Worm (Caenorhabditis elegans): ENCODE results near the gene ndx-2.

ndx-2 gene

ce11 chrV:2702883-2703282 is 38.1 kb upstream of the ndx-2 start:
- TF ChIP-seq sma-9 (GFP tag; optimal IDR thresholded peaks at IDR 0.05), result no peak
- TF ChIP-seq sma-9 (tag; optimal IDR thresholded peaks at IDR 0.05), result no peak
- TF ChIP-seq nhr-12 (tag; optimal IDR thresholded peaks at IDR 0.05), result no peak
- TF ChIP-seq F13H6.1 (tag; optimal IDR thresholded peaks at IDR 0.05), result no peak

ce11 chrV:2698826-2699225 is 34.0 kb upstream of the ndx-2 start, which contains the start of gene nuo-5:
nuo-5 (plus strand) TSS chrV:2698972.
- TF ChIP-seq ceh-82 (tag; optimal IDR thresholded peaks at IDR 0.05) (no peak), skn-1 (tag; optimal IDR thresholded peaks at IDR 0.05) (no peak), sem-4 (tag; optimal IDR thresholded peaks at IDR 0.05) (no peak), lin-39 (tag; optimal IDR thresholded peaks at IDR 0.05) (no peak), C34F6.9 (tag; optimal IDR thresholded peaks at IDR 0.05) (no peak), sma-3 (GFP tag; optimal IDR thresholded peaks at IDR 0.05) (no peak), elt-1 (tag; optimal IDR thresholded peaks at IDR 0.05) (no peak), nhr-6 (tag; optimal IDR thresholded peaks at IDR 0.05) (no peak), crh-2 (tag; optimal IDR thresholded peaks at IDR 0.05) (no peak), sma-9 (GFP tag; optimal IDR thresholded peaks at IDR 0.05) (no peak), sma-9 (tag; optimal IDR thresholded peaks at IDR 0.05) (no peak), ama-1 (optimal IDR thresholded peaks at IDR 0.05) (no peak), R02D3.7 (tag; optimal IDR thresholded peaks at IDR 0.05) (no peak), nhr-25 (tag; optimal IDR thresholded peaks at IDR 0.05) (no peak), unc-62 (GFP tag; optimal IDR thresholded peaks at IDR 0.05) (no peak), nhr-12 (tag; optimal IDR thresholded peaks at IDR 0.05) (no peak), lsy-2 (tag; optimal IDR thresholded peaks at IDR 0.05) (no peak), mbf-1 (tag; optimal IDR thresholded peaks at IDR 0.05) (no peak), aly-2 (tag; optimal IDR thresholded peaks at IDR 0.05) (no peak)

- TF ChIP-seq unc-55 (GFP tag; optimal IDR thresholded peaks at IDR 0.05) (peak; percentile 19), lsy-2 (tag; optimal IDR thresholded peaks at IDR 0.05) (peak in 1 of 2 experiments; percentile 2), gmeb-1 (tag; optimal IDR thresholded peaks at IDR 0.05) (no peak)
Observed at ce11 chrV:2697693-2698092, 32.9 kb upstream of the ndx-2 start.

ce11 chrV:2695935-2696334 is 31.1 kb upstream of the ndx-2 start, which contains the start of gene Y45G12B.3:
Y45G12B.3 (minus strand) TSS chrV:2696254.
- TF ChIP-seq crh-2 (tag; optimal IDR thresholded peaks at IDR 0.05), result no peak
- TF ChIP-seq ZK546.5 (tag; optimal IDR thresholded peaks at IDR 0.05), result no peak
- no peak for TF ChIP-seq dmd-4 (tag; optimal IDR thresholded peaks at IDR 0.05)
- TF ChIP-seq lin-39 (tag; optimal IDR thresholded peaks at IDR 0.05), result no peak
- TF ChIP-seq ceh-16 (tag; optimal IDR thresholded peaks at IDR 0.05), result no peak
- no peak for TF ChIP-seq ztf-11 (tag; optimal IDR thresholded peaks at IDR 0.05)
- no peak for TF ChIP-seq R02D3.7 (tag; optimal IDR thresholded peaks at IDR 0.05)
- TF ChIP-seq egl-27 (tag; optimal IDR thresholded peaks at IDR 0.05), result no peak
- TF ChIP-seq Y55F3AM.14 (GFP tag; optimal IDR thresholded peaks at IDR 0.05), result no peak
- TF ChIP-seq sma-3 (GFP tag; optimal IDR thresholded peaks at IDR 0.05), result no peak
- no peak for TF ChIP-seq sma-9 (GFP tag; optimal IDR thresholded peaks at IDR 0.05)
- no peak for TF ChIP-seq sma-9 (tag; optimal IDR thresholded peaks at IDR 0.05)
- TF ChIP-seq lsy-2 (tag; optimal IDR thresholded peaks at IDR 0.05), result no peak

ce11 chrV:2694389-2694788 is 29.6 kb upstream of the ndx-2 start, which contains the start of gene Y45G12B.2:
Y45G12B.2 (plus strand) TSS chrV:2694771.
- no peak for TF ChIP-seq nhr-12 (tag; optimal IDR thresholded peaks at IDR 0.05)
- no peak for TF ChIP-seq ama-1 (optimal IDR thresholded peaks at IDR 0.05)
- no peak for TF ChIP-seq mbf-1 (tag; optimal IDR thresholded peaks at IDR 0.05)
- TF ChIP-seq nhr-25 (tag; optimal IDR thresholded peaks at IDR 0.05), result peak; percentile 51
- no peak for TF ChIP-seq ztf-1 (GFP tag; conservative IDR thresholded peaks at IDR 0.05)
- TF ChIP-seq unc-39 (tag; optimal IDR thresholded peaks at IDR 0.05), result no peak
- TF ChIP-seq elt-3 (tag; optimal IDR thresholded peaks at IDR 0.05), result no peak
- no peak for TF ChIP-seq nhr-77 (tag; optimal IDR thresholded peaks at IDR 0.05)
- no peak for TF ChIP-seq ztf-4 (tag; optimal IDR thresholded peaks at IDR 0.05)
- TF ChIP-seq R02D3.7 (tag; optimal IDR thresholded peaks at IDR 0.05), result no peak
- TF ChIP-seq Y55F3AM.14 (GFP tag; optimal IDR thresholded peaks at IDR 0.05), result no peak
- TF ChIP-seq egl-27 (tag; optimal IDR thresholded peaks at IDR 0.05), result no peak
- no peak for TF ChIP-seq nhr-10 (tag; optimal IDR thresholded peaks at IDR 0.05)
- peak; percentile 98 to 99 for TF ChIP-seq lsy-2 (tag; optimal IDR thresholded peaks at IDR 0.05)
- peak; percentile 71 for TF ChIP-seq gmeb-1 (tag; optimal IDR thresholded peaks at IDR 0.05)
- no peak for TF ChIP-seq lin-39 (tag; optimal IDR thresholded peaks at IDR 0.05)
- TF ChIP-seq aly-2 (tag; optimal IDR thresholded peaks at IDR 0.05), result no peak
- TF ChIP-seq lin-13 (GFP tag; optimal IDR thresholded peaks at IDR 0.05), result peak; percentile 44
- no peak for TF ChIP-seq ceh-82 (tag; optimal IDR thresholded peaks at IDR 0.05)
- TF ChIP-seq ztf-11 (tag; optimal IDR thresholded peaks at IDR 0.05), result no peak
- no peak for TF ChIP-seq nhr-6 (tag; optimal IDR thresholded peaks at IDR 0.05)
- TF ChIP-seq ZK546.5 (tag; optimal IDR thresholded peaks at IDR 0.05), result no peak
- peak; percentile 69 for TF ChIP-seq C34F6.9 (tag; optimal IDR thresholded peaks at IDR 0.05)
- no peak for TF ChIP-seq mdl-1 (tag; optimal IDR thresholded peaks at IDR 0.05)
- no peak for TF ChIP-seq blmp-1 (tag; optimal IDR thresholded peaks at IDR 0.05; ENCODE audit: insufficient read depth)
- TF ChIP-seq ceh-16 (tag; optimal IDR thresholded peaks at IDR 0.05), result no peak
- no peak for TF ChIP-seq elt-1 (tag; optimal IDR thresholded peaks at IDR 0.05)
- TF ChIP-seq alr-1 (tag; optimal IDR thresholded peaks at IDR 0.05), result no peak
- no peak for TF ChIP-seq peb-1 (tag; optimal IDR thresholded peaks at IDR 0.05)
- peak; percentile 22 for TF ChIP-seq skn-1 (tag; optimal IDR thresholded peaks at IDR 0.05)
- TF ChIP-seq F13H6.1 (tag; optimal IDR thresholded peaks at IDR 0.05), result peak; percentile 47
- peak; percentile 96 for TF ChIP-seq crh-2 (tag; optimal IDR thresholded peaks at IDR 0.05)
- peak; percentile 45 for TF ChIP-seq sma-3 (GFP tag; optimal IDR thresholded peaks at IDR 0.05)
- peak; percentile 24 for TF ChIP-seq fos-1 (tag; optimal IDR thresholded peaks at IDR 0.05)
- peak; percentile 18 for TF ChIP-seq sem-4 (tag; optimal IDR thresholded peaks at IDR 0.05)
- TF ChIP-seq nhr-21 (tag; optimal IDR thresholded peaks at IDR 0.05), result peak; percentile 62
- TF ChIP-seq lin-11 (tag; optimal IDR thresholded peaks at IDR 0.05), result peak; percentile 56
